Worm (Caenorhabditis elegans) whole organism, L1 larva: ENCODE results near the gene H41C03.3.
A peak's percentile ranks its signal among the peaks of the same experiment; 100 is the strongest.

Experiments used
- C04F5.9 ChIP-seq: sonication (generic microtip); optimal IDR thresholded peaks from 2 replicates; lab custom pipeline; 2016; ENCODE audit warnings: missing genetic modification characterization, missing compliant biosample characterization
- F16B12.6 ChIP-seq: fragments of 150-350 bp; optimal IDR thresholded peaks from 2 replicates; lab custom pipeline; 2014; ENCODE audit warnings: missing biosample characterization, missing genetic modification characterization
- Y116A8C.19 ChIP-seq: sonication (generic microtip); optimal IDR thresholded peaks from 2 replicates; lab custom pipeline; 2016; ENCODE audit warnings: missing compliant biosample characterization, missing genetic modification characterization, borderline replicate concordance
- aha-1 ChIP-seq: fragments of 150-350 bp; optimal IDR thresholded peaks from 2 replicates; lab custom pipeline; 2014; ENCODE audit warnings: missing biosample characterization, missing genetic modification characterization
- alr-1 ChIP-seq: fragments of 200-800 bp; sonication (Bioruptor generic); optimal IDR thresholded peaks from 2 replicates; lab custom pipeline; 2018; ENCODE audit warnings: borderline replicate concordance, mild to moderate bottlenecking, missing genetic modification characterization, missing compliant biosample characterization
- aly-2 ChIP-seq: fragments of 150-350 bp; optimal IDR thresholded peaks from 2 replicates; lab custom pipeline; 2014; ENCODE audit warnings: missing biosample characterization, missing genetic modification characterization
- ama-1 ChIP-seq: fragments of 150-350 bp; optimal IDR thresholded peaks from 2 replicates; lab custom pipeline; 2014
- blmp-1 ChIP-seq: fragments of 150-350 bp; optimal IDR thresholded peaks from 2 replicates; lab custom pipeline; 2014; ENCODE audit warnings: missing biosample characterization, missing genetic modification characterization
- ceh-82 ChIP-seq, 3 experiments: fragments of 150-350 bp in 1 of 3; sonication (generic microtip) in 2 of 3; optimal IDR thresholded peaks; 2 replicates each; lab custom pipeline; 2014 to 2017; ENCODE audit warnings: missing biosample characterization in 3 of 3, missing genetic modification characterization in 3 of 3
- ceh-90 ChIP-seq: sonication (generic microtip); optimal IDR thresholded peaks from 2 replicates; lab custom pipeline; 2016; ENCODE audit warnings: missing genetic modification characterization, missing compliant biosample characterization
- ces-1 ChIP-seq: fragments of 150-350 bp; optimal IDR thresholded peaks from 2 replicates; lab custom pipeline; 2014; ENCODE audit warnings: missing biosample characterization, missing genetic modification reagents, missing genetic modification characterization
- dpl-1 ChIP-seq, 3 experiments: fragments of 150-350 bp in 2 of 3; sonication (generic microtip) in 1 of 3; optimal IDR thresholded peaks; 2 replicates each; lab custom pipeline; 2014 to 2017; ENCODE audit warnings: missing biosample characterization in 3 of 3, missing genetic modification characterization in 3 of 3, missing genetic modification reagents in 3 of 3
- dsc-1 ChIP-seq: sonication (generic microtip); optimal IDR thresholded peaks from 2 replicates; lab custom pipeline; 2016; ENCODE audit warnings: mild to moderate bottlenecking, missing genetic modification characterization, missing compliant biosample characterization
- efl-3 ChIP-seq: fragments of 200-800 bp; sonication (Bioruptor generic); optimal IDR thresholded peaks from 2 replicates; lab custom pipeline; 2018; ENCODE audit warnings: mild to moderate bottlenecking, missing genetic modification characterization, missing compliant biosample characterization
- egl-27 ChIP-seq, 2 experiments: fragments of 150-350 bp in 1 of 2; sonication (generic microtip); optimal IDR thresholded peaks; 3 replicates each; lab custom pipeline; 2017 to 2018; ENCODE audit warnings: missing biosample characterization in 2 of 2, missing genetic modification characterization in 2 of 2, missing genetic modification reagents in 2 of 2
- elt-2 ChIP-seq: sonication (generic microtip); optimal IDR thresholded peaks from 2 replicates; lab custom pipeline; 2016; ENCODE audit warnings: missing genetic modification characterization, mild to moderate bottlenecking, inconsistent platforms, missing compliant biosample characterization, missing genetic modification reagents
- ets-5 ChIP-seq: fragments of 200-800 bp; sonication (Bioruptor generic); IDR thresholded peaks from 2 replicates; pipeline ENCODE4 v1.3.6; 2022; ENCODE audit warnings: missing genetic modification characterization, missing compliant biosample characterization
- fkh-4 ChIP-seq: sonication (generic microtip); optimal IDR thresholded peaks from 2 replicates; lab custom pipeline; 2016; ENCODE audit warnings: missing compliant biosample characterization, missing genetic modification characterization, borderline replicate concordance
- fkh-8 ChIP-seq: sonication (generic microtip); optimal IDR thresholded peaks from 2 replicates; lab custom pipeline; 2016; ENCODE audit warnings: mild to moderate bottlenecking, missing genetic modification characterization, missing compliant biosample characterization
- grh-1 ChIP-seq: fragments of 200-800 bp; sonication (Bioruptor generic); IDR thresholded peaks from 2 replicates; pipeline ENCODE4 v1.3.6; 2022; ENCODE audit warnings: missing genetic modification reagents, missing genetic modification characterization, missing compliant biosample characterization
- hlh-17 ChIP-seq: fragments of 200-800 bp; sonication (Bioruptor generic); optimal IDR thresholded peaks from 2 replicates; lab custom pipeline; 2018; ENCODE audit warnings: missing genetic modification characterization, mild to moderate bottlenecking, missing compliant biosample characterization, moderate library complexity, borderline replicate concordance
- hlh-4 ChIP-seq: sonication (generic microtip); optimal IDR thresholded peaks from 2 replicates; lab custom pipeline; 2016; ENCODE audit warnings: mild to moderate bottlenecking, missing genetic modification characterization, missing compliant biosample characterization
- hpl-2 ChIP-seq: fragments of 150-350 bp; optimal IDR thresholded peaks from 2 replicates; lab custom pipeline; 2014; ENCODE audit warnings: missing biosample characterization, missing genetic modification reagents, missing genetic modification characterization
- irx-1 ChIP-seq: sonication (generic microtip); optimal IDR thresholded peaks from 2 replicates; lab custom pipeline; 2016; ENCODE audit warnings: missing genetic modification characterization, missing compliant biosample characterization
- isw-1 ChIP-seq: fragments of 200-800 bp; sonication (Bioruptor generic); IDR thresholded peaks from 2 replicates; pipeline ENCODE4 v1.3.6; 2022; ENCODE audit warnings: missing genetic modification characterization, missing compliant biosample characterization
- jun-1 ChIP-seq: fragments of 150-350 bp; optimal IDR thresholded peaks from 2 replicates; lab custom pipeline; 2014; ENCODE audit warnings: missing biosample characterization, missing genetic modification reagents, missing genetic modification characterization
- lin-13 ChIP-seq: fragments of 150-350 bp; optimal IDR thresholded peaks from 2 replicates; lab custom pipeline; 2014; ENCODE audit warnings: missing biosample characterization, missing genetic modification reagents, missing genetic modification characterization
- lin-14 ChIP-seq: fragments of 200-800 bp; sonication (Bioruptor generic); optimal IDR thresholded peaks from 2 replicates; lab custom pipeline; 2018; ENCODE audit warnings: mild to moderate bottlenecking, missing genetic modification characterization, moderate library complexity, missing compliant biosample characterization
- lin-15B ChIP-seq: fragments of 150-350 bp; sonication (generic microtip); optimal IDR thresholded peaks from 3 replicates; lab custom pipeline; 2014; ENCODE audit warnings: missing biosample characterization, missing genetic modification characterization
- lin-39 ChIP-seq: fragments of 150-350 bp; optimal IDR thresholded peaks from 2 replicates; lab custom pipeline; 2014; ENCODE audit warnings: missing biosample characterization, missing genetic modification reagents, missing genetic modification characterization
- mab-9 ChIP-seq: fragments of 200-800 bp; sonication (Bioruptor generic); IDR thresholded peaks from 2 replicates; pipeline ENCODE4 v1.3.6; 2022; ENCODE audit warnings: missing genetic modification reagents, missing genetic modification characterization, missing compliant biosample characterization
- mdl-1 ChIP-seq, 2 experiments: fragments of 150-350 bp; optimal IDR thresholded peaks; 2 replicates each; lab custom pipeline; 2014 to 2017; ENCODE audit warnings: missing biosample characterization in 2 of 2, missing genetic modification characterization in 2 of 2, inconsistent platforms in 1 of 2
- mef-2 ChIP-seq: fragments of 150-350 bp; optimal IDR thresholded peaks from 2 replicates; lab custom pipeline; 2014; ENCODE audit warnings: missing biosample characterization, missing genetic modification characterization
- mep-1 ChIP-seq: fragments of 150-350 bp; optimal IDR thresholded peaks from 2 replicates; lab custom pipeline; 2014; ENCODE audit warnings: missing biosample characterization, missing genetic modification characterization
- nhr-237 ChIP-seq: fragments of 150-350 bp; optimal IDR thresholded peaks from 2 replicates; lab custom pipeline; 2014; ENCODE audit warnings: missing biosample characterization, missing genetic modification characterization
- nhr-28 ChIP-seq: fragments of 150-350 bp; optimal IDR thresholded peaks from 2 replicates; lab custom pipeline; 2014; ENCODE audit warnings: missing biosample characterization, missing genetic modification characterization
- nhr-47 ChIP-seq: sonication (generic microtip); optimal IDR thresholded peaks from 2 replicates; lab custom pipeline; 2016; ENCODE audit warnings: mild to moderate bottlenecking, missing genetic modification characterization, moderate library complexity, missing compliant biosample characterization
- nhr-85 ChIP-seq: sonication (generic microtip); peaks from one replicate; lab custom pipeline; 2016; ENCODE audit warnings: missing genetic modification characterization, inconsistent platforms, missing compliant biosample characterization
- nhr-90 ChIP-seq: sonication (generic microtip); optimal IDR thresholded peaks from 2 replicates; lab custom pipeline; 2016; ENCODE audit warnings: mild to moderate bottlenecking, missing genetic modification characterization, missing compliant biosample characterization; ENCODE audit not compliant: poor library complexity
- pag-3 ChIP-seq: sonication (generic microtip); optimal IDR thresholded peaks from 2 replicates; lab custom pipeline; 2017; ENCODE audit warnings: missing genetic modification characterization, mild to moderate bottlenecking, missing compliant biosample characterization, antibody characterized with exemption, borderline replicate concordance; ENCODE audit not compliant: insufficient read depth
- pax-3 ChIP-seq: fragments of 200-800 bp; sonication (Bioruptor generic); optimal IDR thresholded peaks from 2 replicates; lab custom pipeline; 2018; ENCODE audit warnings: mild to moderate bottlenecking, missing genetic modification characterization, moderate library complexity, missing compliant biosample characterization
- rnt-1 ChIP-seq: sonication (generic microtip); optimal IDR thresholded peaks from 2 replicates; lab custom pipeline; 2016; ENCODE audit warnings: mild to moderate bottlenecking, missing genetic modification characterization, moderate library complexity, missing compliant biosample characterization
- snpc-4 ChIP-seq: fragments of 150-350 bp; optimal IDR thresholded peaks from 2 replicates; lab custom pipeline; 2014; ENCODE audit warnings: missing biosample characterization, missing genetic modification characterization
- sox-4 ChIP-seq: sonication (generic microtip); optimal IDR thresholded peaks from 2 replicates; lab custom pipeline; 2016; ENCODE audit warnings: missing genetic modification characterization, missing compliant biosample characterization
- sup-37 ChIP-seq: fragments of 200-800 bp; sonication (Bioruptor generic); optimal IDR thresholded peaks from 2 replicates; lab custom pipeline; 2018; ENCODE audit warnings: mild to moderate bottlenecking, missing genetic modification characterization, missing compliant biosample characterization
- tbx-2 ChIP-seq: sonication (generic microtip); optimal IDR thresholded peaks from 2 replicates; lab custom pipeline; 2016; ENCODE audit warnings: missing genetic modification characterization, missing compliant biosample characterization
- tlp-1 ChIP-seq: fragments of 150-350 bp; optimal IDR thresholded peaks from 2 replicates; lab custom pipeline; 2014; ENCODE audit warnings: missing biosample characterization, missing genetic modification characterization
- unc-98 ChIP-seq: fragments of 200-800 bp; sonication (Bioruptor generic); IDR thresholded peaks from 2 replicates; pipeline ENCODE4 v1.3.6; 2022; ENCODE audit warnings: missing genetic modification characterization, missing compliant biosample characterization
- vab-15 ChIP-seq: sonication (generic microtip); optimal IDR thresholded peaks from 2 replicates; lab custom pipeline; 2017; ENCODE audit warnings: missing genotype, mild to moderate bottlenecking, missing genetic modification characterization, missing compliant biosample characterization
- ztf-4 ChIP-seq: fragments of 150-350 bp; optimal IDR thresholded peaks from 2 replicates; lab custom pipeline; 2014; ENCODE audit warnings: missing biosample characterization, missing genetic modification characterization

Gene H41C03.3

ce11 chrII:5836153-5836719 lies 9.3 kb upstream of the H41C03.3 start, which contains the start of gene fzo-1 (continued):
- TF ChIP-seq lin-14 (GFP tag; lab: Kevin White, UChicago) (peak; percentile 73), blmp-1 (peak; percentile 46), elt-2 (tag; lab: Kevin White, UChicago) (peak; percentile 37), ama-1 (lab: Kevin White, UChicago) (no peak), isw-1 (GFP tag; lab: Robert Waterston, UW) (peak; percentile 52), rnt-1 (no peak), nhr-90 (peak; percentile 75), aly-2 (no peak), dpl-1 (GFP tag; optimal IDR thresholded peaks at IDR 0.05; lab: Kevin White, UChicago) (peak; percentile 13 to 35 (median 21)), fkh-4 (tag; lab: Kevin White, UChicago) (peak; percentile 39), hpl-2 (GFP tag; lab: Kevin White, UChicago) (no peak), hlh-4 (tag; lab: Kevin White, UChicago) (no peak), dsc-1 (tag; lab: Kevin White, UChicago) (peak; percentile 52), nhr-28 (no peak), snpc-4 (tag; lab: Kevin White, UChicago) (peak; percentile 20), Y116A8C.19 (tag; lab: Kevin White, UChicago) (no peak), ceh-82 (tag; optimal IDR thresholded peaks at IDR 0.05; lab: Kevin White, UChicago) (no peak), aha-1 (tag; lab: Kevin White, UChicago) (no peak), lin-15B (tag; lab: Kevin White, UChicago) (peak; percentile 15), mab-9 (GFP tag; lab: Robert Waterston, UW) (no peak), jun-1 (tag; lab: Kevin White, UChicago) (no peak), tlp-1 (tag; lab: Kevin White, UChicago) (no peak), mef-2 (tag; lab: Kevin White, UChicago) (no peak), pax-3 (tag; lab: Kevin White, UChicago) (peak; percentile 86), vab-15 (tag; lab: Kevin White, UChicago) (no peak), ces-1 (no peak), efl-3 (no peak), F16B12.6 (tag; lab: Kevin White, UChicago) (peak; percentile 7), hlh-17 (GFP tag; lab: Kevin White, UChicago) (no peak), lin-13 (no peak), ceh-90 (peak; percentile 64), irx-1 (tag; lab: Kevin White, UChicago) (peak; percentile 20), unc-98 (GFP tag; lab: Robert Waterston, UW) (peak; percentile 92), alr-1 (tag; lab: Kevin White, UChicago) (no peak), nhr-85 (tag; lab: Kevin White, UChicago) (peak; percentile 56), C04F5.9 (peak; percentile 33), pag-3 (tag; lab: Kevin White, UChicago) (no peak), ets-5 (GFP tag; lab: Robert Waterston, UW) (no peak), ztf-4 (no peak), lin-39 (tag; lab: Kevin White, UChicago) (no peak), sup-37 (GFP tag; lab: Kevin White, UChicago) (no peak), tbx-2 (peak; percentile 61), mdl-1 (tag; optimal IDR thresholded peaks at IDR 0.05; lab: Kevin White, UChicago) (no peak), nhr-47 (tag; lab: Kevin White, UChicago) (peak; percentile 69), sox-4 (tag; lab: Kevin White, UChicago) (peak; percentile 71), egl-27 (tag; optimal IDR thresholded peaks at IDR 0.05; lab: Kevin White, UChicago) (no peak), grh-1 (GFP tag; lab: Robert Waterston, UW) (no peak), mep-1 (tag; lab: Kevin White, UChicago) (no peak), fkh-8 (tag; lab: Kevin White, UChicago) (peak; percentile 52), nhr-237 (tag; lab: Kevin White, UChicago) (no peak)
